Worm (Caenorhabditis elegans) whole organism, L4 larva: ENCODE measurements around the gene pnc-2.

Experiments used
- F26F4.8 ChIP-seq: fragments of 200-800 bp; sonication (Bioruptor generic); conservative IDR thresholded peaks from 2 replicates; pipeline ENCODE4 v1.3.6; 2022; ENCODE audit warnings: missing genetic modification characterization, missing compliant biosample characterization
- F37D6.2 ChIP-seq: sonication (generic microtip); optimal IDR thresholded peaks from 2 replicates; lab custom pipeline; 2016; ENCODE audit warnings: mild to moderate bottlenecking, missing genetic modification characterization, missing compliant biosample characterization
- T20F7.1 ChIP-seq: fragments of 200-800 bp; sonication (Bioruptor generic); optimal IDR thresholded peaks from 2 replicates; lab custom pipeline; 2018; ENCODE audit warnings: mild to moderate bottlenecking, missing genetic modification characterization, missing compliant biosample characterization
- T26A8.4 ChIP-seq: fragments of 200-800 bp; sonication (Bioruptor generic); IDR thresholded peaks from 2 replicates; pipeline ENCODE4 v1.3.6; 2022; ENCODE audit warnings: missing genetic modification characterization, missing compliant biosample characterization
- Y105C5A.15 ChIP-seq: fragments of 200-800 bp; sonication (Bioruptor generic); IDR thresholded peaks from 2 replicates; pipeline ENCODE4 v1.3.6; 2022; ENCODE audit warnings: missing genetic modification characterization, missing compliant biosample characterization
- Y48G9A.11 ChIP-seq: fragments of 200-800 bp; sonication (Bioruptor generic); IDR thresholded peaks from 2 replicates; pipeline ENCODE4 v1.3.6; 2022; ENCODE audit warnings: missing genetic modification reagents, missing genetic modification characterization, missing compliant biosample characterization
- Y75B8A.6 ChIP-seq: fragments of 200-800 bp; sonication (Bioruptor generic); IDR thresholded peaks from 2 replicates; pipeline ENCODE4 v1.3.6; 2022; ENCODE audit warnings: missing genetic modification reagents, missing genetic modification characterization, missing compliant biosample characterization
- aha-1 ChIP-seq: fragments of 150-350 bp; peaks from one replicate; lab custom pipeline; 2014; ENCODE audit warnings: missing biosample characterization, missing genetic modification characterization
- ceh-20 ChIP-seq: fragments of 200-800 bp; sonication (Bioruptor generic); IDR thresholded peaks from 2 replicates; pipeline ENCODE4 v1.3.6; 2022; ENCODE audit warnings: missing genetic modification reagents, missing genetic modification characterization, missing compliant biosample characterization
- ceh-44 ChIP-seq: fragments of 200-800 bp; sonication (Bioruptor generic); IDR thresholded peaks from 2 replicates; pipeline ENCODE4 v1.3.6; 2022; ENCODE audit warnings: missing genetic modification reagents, missing genetic modification characterization, missing compliant biosample characterization
- ceh-82 ChIP-seq: sonication (generic microtip); optimal IDR thresholded peaks from 2 replicates; lab custom pipeline; 2017; ENCODE audit warnings: missing biosample characterization, missing genetic modification characterization
- cey-2 ChIP-seq: sonication (generic microtip); optimal IDR thresholded peaks from 3 replicates; lab custom pipeline; 2017; ENCODE audit warnings: missing genetic modification characterization, mild to moderate bottlenecking, missing compliant biosample characterization, antibody characterized with exemption, borderline replicate concordance; ENCODE audit not compliant: insufficient read depth
- ctbp-1 ChIP-seq: fragments of 200-800 bp; sonication (Bioruptor generic); IDR thresholded peaks from 2 replicates; pipeline ENCODE4 v1.3.6; 2022; ENCODE audit warnings: missing genetic modification reagents, missing genetic modification characterization, missing compliant biosample characterization
- dmd-6 ChIP-seq: fragments of 200-800 bp; sonication (Bioruptor generic); IDR thresholded peaks from 2 replicates; pipeline ENCODE4 v1.3.6; 2022; ENCODE audit warnings: missing genetic modification reagents, missing genetic modification characterization, missing compliant biosample characterization
- dve-1 ChIP-seq: sonication (generic microtip); optimal IDR thresholded peaks from 2 replicates; lab custom pipeline; 2017; ENCODE audit warnings: antibody characterized with exemption, mild to moderate bottlenecking, missing genetic modification characterization, missing compliant biosample characterization; ENCODE audit not compliant: insufficient read depth
- fos-1 ChIP-seq: fragments of 150-350 bp; optimal IDR thresholded peaks from 2 replicates; lab custom pipeline; 2014; ENCODE audit warnings: missing biosample characterization, missing genetic modification characterization
- hlh-11 ChIP-seq: fragments of 200-800 bp; sonication (Bioruptor generic); optimal IDR thresholded peaks from 2 replicates; lab custom pipeline; 2018; ENCODE audit warnings: mild to moderate bottlenecking, missing genetic modification characterization, missing compliant biosample characterization
- hlh-30 ChIP-seq: sonication (generic microtip); optimal IDR thresholded peaks from 2 replicates; lab custom pipeline; 2017; ENCODE audit warnings: antibody characterized with exemption, mild to moderate bottlenecking, missing genetic modification characterization, missing compliant biosample characterization; ENCODE audit not compliant: insufficient read depth
- jun-1 ChIP-seq: fragments of 150-350 bp; optimal IDR thresholded peaks from 2 replicates; lab custom pipeline; 2014; ENCODE audit warnings: missing biosample characterization, missing genetic modification reagents, missing genetic modification characterization
- lin-15B ChIP-seq: fragments of 150-350 bp; sonication (generic microtip); optimal IDR thresholded peaks from 3 replicates; lab custom pipeline; 2014; ENCODE audit warnings: missing biosample characterization, missing genetic modification characterization
- lin-38 ChIP-seq: fragments of 200-800 bp; sonication (Bioruptor generic); IDR thresholded peaks from 2 replicates; pipeline ENCODE4 v1.3.6; 2022; ENCODE audit warnings: missing genetic modification reagents, missing genetic modification characterization, missing compliant biosample characterization
- lir-3 ChIP-seq: sonication (generic microtip); optimal IDR thresholded peaks from 2 replicates; lab custom pipeline; 2016; ENCODE audit warnings: mild to moderate bottlenecking, missing genetic modification characterization, missing compliant biosample characterization
- lsy-2 ChIP-seq, 2 experiments: fragments of 150-350 bp in 1 of 2; sonication (generic microtip) in 1 of 2; optimal IDR thresholded peaks; 2 replicates each; lab custom pipeline; 2014 to 2017; ENCODE audit warnings: missing biosample characterization in 2 of 2, missing genetic modification characterization in 2 of 2
- madf-5 ChIP-seq, 2 experiments: fragments of 200-800 bp; sonication (Bioruptor generic); IDR thresholded peaks; 2 replicates each; pipeline ENCODE4 v1.3.6; 2022; ENCODE audit warnings: missing compliant biosample characterization in 2 of 2, missing genetic modification characterization in 2 of 2
- madf-9 ChIP-seq: fragments of 200-800 bp; sonication (Bioruptor generic); conservative IDR thresholded peaks from 2 replicates; pipeline ENCODE4 v1.3.6; 2022; ENCODE audit warnings: missing genetic modification reagents, missing genetic modification characterization, missing compliant biosample characterization
- mes-2 ChIP-seq: sonication (generic microtip); optimal IDR thresholded peaks from 2 replicates; lab custom pipeline; 2016; ENCODE audit warnings: missing genotype, mild to moderate bottlenecking, missing genetic modification characterization, missing compliant biosample characterization; ENCODE audit not compliant: poor library complexity, severe bottlenecking
- mxl-3 ChIP-seq: fragments of 200-800 bp; sonication (Bioruptor generic); optimal IDR thresholded peaks from 2 replicates; lab custom pipeline; 2018; ENCODE audit warnings: mild to moderate bottlenecking, missing genetic modification characterization, missing compliant biosample characterization
- nhr-11 ChIP-seq: fragments of 150-350 bp; optimal IDR thresholded peaks from 2 replicates; lab custom pipeline; 2014; ENCODE audit warnings: missing biosample characterization, missing genetic modification characterization
- nhr-111 ChIP-seq: fragments of 200-800 bp; sonication (Bioruptor generic); optimal IDR thresholded peaks from 2 replicates; lab custom pipeline; 2018; ENCODE audit warnings: mild to moderate bottlenecking, missing genetic modification characterization, missing compliant biosample characterization
- nhr-237 ChIP-seq: sonication (generic microtip); optimal IDR thresholded peaks from 2 replicates; lab custom pipeline; 2017; ENCODE audit warnings: missing biosample characterization, missing genetic modification characterization
- nhr-25 ChIP-seq: sonication (generic microtip); optimal IDR thresholded peaks from 2 replicates; lab custom pipeline; 2017; ENCODE audit warnings: missing genetic modification characterization, mild to moderate bottlenecking, missing compliant biosample characterization, antibody characterized with exemption, moderate library complexity, borderline replicate concordance; ENCODE audit not compliant: insufficient read depth
- nhr-28 ChIP-seq: fragments of 150-350 bp; optimal IDR thresholded peaks from 2 replicates; lab custom pipeline; 2014; ENCODE audit warnings: missing biosample characterization, missing genetic modification characterization
- nhr-6 ChIP-seq: fragments of 150-350 bp; optimal IDR thresholded peaks from 2 replicates; lab custom pipeline; 2014; ENCODE audit warnings: missing biosample characterization, missing genetic modification characterization
- nhr-77 ChIP-seq: fragments of 150-350 bp; optimal IDR thresholded peaks from 2 replicates; lab custom pipeline; 2014; ENCODE audit warnings: missing biosample characterization, missing genetic modification characterization
- pqm-1 ChIP-seq: sonication (generic microtip); optimal IDR thresholded peaks from 2 replicates; lab custom pipeline; 2017; ENCODE audit warnings: missing biosample characterization, missing genetic modification characterization
- saeg-2 ChIP-seq: fragments of 200-800 bp; sonication (Bioruptor generic); IDR thresholded peaks from 2 replicates; pipeline ENCODE4 v1.3.6; 2022; ENCODE audit warnings: missing genetic modification reagents, missing genetic modification characterization, missing compliant biosample characterization
- skn-1 ChIP-seq: fragments of 150-350 bp; optimal IDR thresholded peaks from 2 replicates; lab custom pipeline; 2014; ENCODE audit warnings: missing biosample characterization, missing genetic modification characterization
- snpc-1.2 ChIP-seq: fragments of 200-800 bp; sonication (Bioruptor generic); IDR thresholded peaks from 2 replicates; pipeline ENCODE4 v1.3.6; 2022; ENCODE audit warnings: missing genetic modification reagents, missing genetic modification characterization, missing compliant biosample characterization
- spr-3 ChIP-seq: fragments of 200-800 bp; sonication (Bioruptor generic); optimal IDR thresholded peaks from 2 replicates; lab custom pipeline; 2018; ENCODE audit warnings: mild to moderate bottlenecking, missing genetic modification characterization, missing compliant biosample characterization
- unc-130 ChIP-seq: sonication (generic microtip); optimal IDR thresholded peaks from 2 replicates; lab custom pipeline; 2016; ENCODE audit warnings: missing genetic modification reagents, missing genetic modification characterization, missing compliant biosample characterization
- unc-39 ChIP-seq: sonication (generic microtip); optimal IDR thresholded peaks from 2 replicates; lab custom pipeline; 2017; ENCODE audit warnings: missing biosample characterization, missing genetic modification characterization
- unc-62 ChIP-seq, 3 experiments: fragments of 150-350 bp in 1 of 3; sonication (generic microtip); optimal IDR thresholded peaks in 2 of 3; peaks in 1 of 3; 1 replicate in 1 of 3; 2 replicates in 2 of 3; lab custom pipeline; 2014 to 2017; ENCODE audit warnings: missing biosample characterization in 3 of 3, missing genetic modification characterization in 3 of 3, missing genetic modification reagents in 3 of 3, missing genotype in 1 of 3
- zfp-2 ChIP-seq: sonication (generic microtip); optimal IDR thresholded peaks from 2 replicates; lab custom pipeline; 2016; ENCODE audit warnings: mild to moderate bottlenecking, missing genetic modification characterization, missing compliant biosample characterization
- zip-2 ChIP-seq: fragments of 150-350 bp; optimal IDR thresholded peaks from 2 replicates; lab custom pipeline; 2014; ENCODE audit warnings: missing biosample characterization, missing genetic modification characterization

Gene pnc-2

DNA sequence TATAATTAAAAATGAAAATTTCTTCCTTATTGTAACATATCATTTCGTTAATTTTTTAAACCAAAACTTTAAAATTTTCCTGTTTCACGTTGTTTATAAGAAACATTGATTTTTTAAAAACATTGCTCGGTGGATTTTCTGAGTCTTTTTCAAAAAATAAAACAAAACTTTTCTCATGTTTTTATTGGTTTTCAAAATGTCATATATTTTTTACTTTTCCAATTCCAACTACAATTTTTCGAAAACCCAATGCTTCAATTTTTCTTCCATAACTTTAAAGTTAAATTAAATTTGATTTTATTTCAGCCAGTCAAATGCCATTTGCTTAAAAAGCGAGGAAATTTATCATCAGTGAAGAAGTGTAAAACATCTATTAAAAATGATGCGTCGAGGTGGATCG lies 30.3 kb downstream of the pnc-2 start, which contains the start of gene eps-8:
Gene eps-8, plus strand, starts transcription at position 301 of the 400 bp plus-strand sequence.
- TF ChIP-seq ceh-44 = no peak
- no peak for TF ChIP-seq nhr-11 (tag; lab: Kevin White, UChicago)
- no peak for TF ChIP-seq nhr-77 (tag; lab: Kevin White, UChicago)
- no peak for TF ChIP-seq Y48G9A.11 (GFP tag; lab: Robert Waterston, UW)
- TF ChIP-seq madf-9 = no peak
- no peak for TF ChIP-seq zip-2 (tag; lab: Kevin White, UChicago)
- no peak for TF ChIP-seq dmd-6 (GFP tag; lab: Robert Waterston, UW)
- no peak for TF ChIP-seq ceh-82 (tag; lab: Kevin White, UChicago)
- TF ChIP-seq spr-3 (GFP tag; lab: Kevin White, UChicago) = no peak
- TF ChIP-seq hlh-11 (tag; lab: Kevin White, UChicago) = no peak
- no peak for TF ChIP-seq Y105C5A.15 (GFP tag; lab: Robert Waterston, UW)
- no peak for TF ChIP-seq nhr-237
- TF ChIP-seq unc-130 (GFP tag; lab: Kevin White, UChicago) = no peak
- no peak for TF ChIP-seq nhr-6 (tag; lab: Kevin White, UChicago)

DNA sequence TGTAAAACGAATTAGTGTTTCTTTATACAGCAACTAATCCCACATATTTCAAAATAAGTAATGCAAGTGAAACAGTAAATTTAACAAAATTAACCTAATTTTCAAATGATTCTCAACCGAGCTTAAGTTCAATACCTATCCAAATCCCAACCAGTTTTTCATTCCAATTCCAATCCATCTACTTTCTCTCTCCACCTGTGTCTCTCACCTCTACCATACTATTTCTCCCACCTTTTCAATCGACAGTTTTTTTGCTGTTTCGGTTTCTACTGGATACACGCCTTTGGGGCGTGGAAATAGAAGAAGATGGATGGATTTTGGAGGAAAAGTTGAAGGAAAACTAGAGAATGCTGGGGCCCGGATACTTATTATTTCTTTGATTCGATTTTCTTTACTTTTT lies 31.8 kb downstream of the pnc-2 start:
- TF ChIP-seq T20F7.1 (no peak), aha-1 (tag; lab: Kevin White, UChicago) (peak; percentile 70), zfp-2 (tag; lab: Kevin White, UChicago) (no peak), lin-38 (GFP tag; lab: Robert Waterston, UW) (no peak), ctbp-1 (GFP tag; lab: Robert Waterston, UW) (no peak), ceh-82 (tag; lab: Kevin White, UChicago) (no peak)

DNA sequence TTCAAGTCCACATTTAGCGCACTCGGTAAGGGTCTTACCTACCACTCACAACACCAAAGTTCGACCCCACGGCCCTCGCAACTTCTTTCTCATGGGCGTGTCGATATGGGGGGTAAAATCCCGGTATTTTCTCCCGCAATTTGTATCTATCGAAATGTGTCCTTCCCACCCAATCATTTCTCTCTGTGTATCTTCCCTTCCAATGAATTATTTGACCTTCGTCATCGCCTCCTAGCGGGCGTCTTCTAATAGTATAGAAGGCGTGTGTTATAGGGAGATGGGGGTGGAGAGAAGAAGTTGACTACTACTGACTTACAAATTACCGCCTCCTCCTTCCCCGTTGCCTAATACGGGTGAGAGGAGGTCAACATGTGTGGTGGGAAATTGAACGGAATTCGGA lies 32.9 kb downstream of the pnc-2 start:
- TF ChIP-seq nhr-25 (tag; lab: Kevin White, UChicago) (peak; percentile 50), lir-3 (tag; lab: Kevin White, UChicago) (no peak), ceh-82 (tag; lab: Kevin White, UChicago) (no peak), snpc-1.2 (peak; percentile 94), ceh-20 (GFP tag; lab: Robert Waterston, UW) (0 out of 2 replicates have a peak, but pooled peaks have one; percentile 23), unc-62 (GFP tag; optimal IDR thresholded peaks at IDR 0.05 in 1 of 2; lab: Kevin White, UChicago) (peak in 1 of 2 experiments; percentile 42), unc-62 (tag; optimal IDR thresholded peaks at IDR 0.05; lab: Kevin White, UChicago) (no peak), mxl-3 (peak; percentile 56), aha-1 (tag; lab: Kevin White, UChicago) (peak; percentile 32), madf-5 (GFP tag; IDR thresholded peaks at IDR 0.05; lab: Robert Waterston, UW) (no peak)

DNA sequence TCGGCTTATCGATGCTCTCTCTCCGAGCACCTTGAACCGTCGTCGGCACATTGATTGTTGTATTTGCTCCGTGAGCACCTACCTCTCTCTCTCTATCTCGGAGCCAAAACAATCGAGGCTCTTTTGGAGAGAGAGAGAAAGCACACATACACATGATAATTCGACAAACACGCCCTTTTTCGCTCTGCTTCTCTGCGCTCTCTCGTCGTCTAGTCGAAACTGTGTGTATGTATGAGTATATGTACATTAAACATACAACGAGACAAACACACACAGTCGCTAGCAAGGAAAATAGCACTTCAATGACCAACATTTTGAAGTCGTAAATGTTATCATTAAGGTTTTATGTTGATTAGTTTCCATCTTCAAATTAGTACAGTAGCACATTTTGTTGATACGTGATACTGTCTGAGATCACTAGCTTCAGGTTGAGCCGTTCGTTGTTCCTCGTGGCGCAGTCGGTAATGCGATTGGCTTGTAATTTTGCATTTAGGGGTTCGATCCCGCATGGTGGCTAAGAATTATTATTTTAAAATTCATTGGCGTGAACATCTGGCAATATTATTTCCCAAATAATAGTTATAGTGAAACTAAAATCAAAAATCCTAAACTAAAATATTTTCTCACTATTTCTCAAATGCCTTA lies 34.4 kb downstream of the pnc-2 start:
- TF ChIP-seq Y75B8A.6 (GFP tag; lab: Robert Waterston, UW) (no peak), F26F4.8 (GFP tag; lab: Robert Waterston, UW) (no peak), mes-2 (tag; lab: Kevin White, UChicago) (peak; percentile 61), madf-9 (no peak), nhr-111 (GFP tag; lab: Kevin White, UChicago) (no peak), ceh-20 (GFP tag; lab: Robert Waterston, UW) (no peak), unc-39 (tag; lab: Kevin White, UChicago) (no peak), fos-1 (tag; lab: Kevin White, UChicago) (no peak), T26A8.4 (GFP tag; lab: Robert Waterston, UW) (no peak), unc-130 (GFP tag; lab: Kevin White, UChicago) (no peak), dve-1 (peak; percentile 93), lin-15B (no peak), skn-1 (tag; lab: Kevin White, UChicago) (no peak), Y48G9A.11 (GFP tag; lab: Robert Waterston, UW) (0 out of 2 replicates have a peak, but pooled peaks have one; percentile 37), nhr-28 (peak; percentile 81), hlh-30 (peak; percentile 41), cey-2 (no peak), saeg-2 (GFP tag; lab: Robert Waterston, UW) (no peak), nhr-6 (tag; lab: Kevin White, UChicago) (peak; percentile 80), pqm-1 (tag; lab: Kevin White, UChicago) (peak; percentile 82), F37D6.2 (tag; lab: Kevin White, UChicago) (no peak), lsy-2 (tag; optimal IDR thresholded peaks at IDR 0.05; lab: Kevin White, UChicago) (peak in 1 of 2 experiments; percentile 61), jun-1 (tag; lab: Kevin White, UChicago) (peak; percentile 10)
